Fruit fly (Drosophila melanogaster): ENCODE results near the gene Pgcl.

dm6 chrX:428192-428591 is 9.1 kb downstream of the Pgcl start:
- TF ChIP-seq h (optimal IDR thresholded peaks at IDR 0.05): no peak
- no peak for TF ChIP-seq Myc (optimal IDR thresholded peaks at IDR 0.05)

Measured in Kc167 (cell line).